Worm (Caenorhabditis elegans) whole organism, young adult: Measurements from ENCODE around the gene prdx-6.

ENCODE experiments used
- B0261.1 ChIP-seq: sonication (generic microtip); optimal IDR thresholded peaks from 2 replicates; lab custom pipeline; 2016; ENCODE audit warnings: mild to moderate bottlenecking, missing genetic modification characterization, moderate library complexity, missing compliant biosample characterization
- C06A6.2 ChIP-seq: fragments of 200-800 bp; sonication (Bioruptor generic); conservative IDR thresholded peaks from 2 replicates; pipeline ENCODE4 v1.3.6; 2022; ENCODE audit warnings: missing genetic modification characterization, missing compliant biosample characterization
- D2030.7 ChIP-seq: fragments of 200-800 bp; sonication (Bioruptor generic); IDR thresholded peaks from 2 replicates; pipeline ENCODE4 v1.3.6; 2022; ENCODE audit warnings: missing genetic modification reagents, missing genetic modification characterization, missing compliant biosample characterization
- F39B2.1 ChIP-seq: fragments of 200-800 bp; sonication (Bioruptor generic); IDR thresholded peaks from 2 replicates; pipeline ENCODE4 v1.3.6; 2022; ENCODE audit warnings: missing genetic modification reagents, missing genetic modification characterization, missing compliant biosample characterization
- F49E8.2 ChIP-seq: sonication (generic microtip); optimal IDR thresholded peaks from 3 replicates; lab custom pipeline; 2017; ENCODE audit warnings: missing genetic modification characterization, mild to moderate bottlenecking, missing compliant biosample characterization, antibody characterized with exemption, moderate library complexity; ENCODE audit not compliant: insufficient read depth
- F55B11.4 ChIP-seq: sonication (generic microtip); optimal IDR thresholded peaks from 2 replicates; lab custom pipeline; 2016; ENCODE audit warnings: missing compliant biosample characterization, missing genetic modification characterization, borderline replicate concordance; ENCODE audit not compliant: insufficient read depth
- T07F8.4 ChIP-seq: sonication (generic microtip); optimal IDR thresholded peaks from 2 replicates; lab custom pipeline; 2016; ENCODE audit warnings: mild to moderate bottlenecking, missing genetic modification characterization, moderate library complexity, missing compliant biosample characterization
- Y53G8AR.9 ChIP-seq: fragments of 200-800 bp; sonication (Bioruptor generic); conservative IDR thresholded peaks from 2 replicates; pipeline ENCODE4 v1.3.6; 2022; ENCODE audit warnings: missing genetic modification reagents, missing genetic modification characterization, missing compliant biosample characterization
- attf-6 ChIP-seq: fragments of 200-800 bp; sonication (Bioruptor generic); IDR thresholded peaks from 2 replicates; pipeline ENCODE4 v1.3.6; 2022; ENCODE audit warnings: missing genetic modification reagents, missing genetic modification characterization, missing compliant biosample characterization
- bed-2 ChIP-seq: fragments of 200-800 bp; sonication (Bioruptor generic); IDR thresholded peaks from 2 replicates; pipeline ENCODE4 v1.3.6; 2022; ENCODE audit warnings: missing genetic modification reagents, missing genetic modification characterization, missing compliant biosample characterization
- cebp-1 ChIP-seq, 2 experiments: fragments of 200-800 bp in 1 of 2; sonication (Bioruptor generic) in 1 of 2; sonication (generic microtip) in 1 of 2; IDR thresholded peaks in 1 of 2; optimal IDR thresholded peaks in 1 of 2; 2 replicates each; pipeline versions ENCODE4 v1.3.6 to Lab custom; 2017 to 2022; ENCODE audit warnings: missing compliant biosample characterization in 2 of 2, missing genetic modification characterization in 2 of 2, mild to moderate bottlenecking in 1 of 2, missing genetic modification reagents in 1 of 2, moderate library complexity in 1 of 2
- ceh-27 ChIP-seq: fragments of 200-800 bp; sonication (Bioruptor generic); optimal IDR thresholded peaks from 2 replicates; lab custom pipeline; 2018; ENCODE audit warnings: mild to moderate bottlenecking, missing genetic modification characterization, moderate library complexity, missing compliant biosample characterization
- ceh-58 ChIP-seq: fragments of 200-800 bp; sonication (Bioruptor generic); IDR thresholded peaks from 2 replicates; pipeline ENCODE4 v1.3.6; 2022; ENCODE audit warnings: missing genetic modification characterization, missing compliant biosample characterization
- ceh-79 ChIP-seq: sonication (generic microtip); optimal IDR thresholded peaks from 2 replicates; lab custom pipeline; 2017; ENCODE audit warnings: mild to moderate bottlenecking, missing genetic modification characterization, missing compliant biosample characterization
- chd-7 ChIP-seq: sonication (generic microtip); optimal IDR thresholded peaks from 2 replicates; lab custom pipeline; 2016; ENCODE audit warnings: mild to moderate bottlenecking, missing genetic modification characterization, moderate library complexity, missing compliant biosample characterization
- dox-1 ChIP-seq: fragments of 200-800 bp; sonication (Bioruptor generic); IDR thresholded peaks from 2 replicates; pipeline ENCODE4 v1.3.6; 2022; ENCODE audit warnings: missing genetic modification reagents, missing genetic modification characterization, missing compliant biosample characterization
- ekl-4 ChIP-seq: fragments of 200-800 bp; sonication (Bioruptor generic); IDR thresholded peaks from 2 replicates; pipeline ENCODE4 v1.3.6; 2022; ENCODE audit warnings: missing genetic modification reagents, missing genetic modification characterization, missing compliant biosample characterization
- gei-17 ChIP-seq: fragments of 200-800 bp; sonication (Bioruptor generic); optimal IDR thresholded peaks from 2 replicates; lab custom pipeline; 2018; ENCODE audit warnings: mild to moderate bottlenecking, missing genetic modification characterization, missing compliant biosample characterization
- hmg-20 ChIP-seq: fragments of 200-800 bp; sonication (Bioruptor generic); IDR thresholded peaks from 2 replicates; pipeline ENCODE4 v1.3.6; 2022; ENCODE audit warnings: missing genetic modification reagents, missing genetic modification characterization, missing compliant biosample characterization
- hsf-1 ChIP-seq: fragments of 200-800 bp; sonication (Bioruptor generic); IDR thresholded peaks from 2 replicates; pipeline ENCODE4 v1.3.6; 2022; ENCODE audit warnings: missing genetic modification reagents, missing genetic modification characterization, missing compliant biosample characterization
- lag-1 ChIP-seq: fragments of 200-800 bp; sonication (Bioruptor generic); IDR thresholded peaks from 2 replicates; pipeline ENCODE4 v1.3.6; 2022; ENCODE audit warnings: missing genetic modification reagents, missing genetic modification characterization, missing compliant biosample characterization
- lin-26 ChIP-seq: fragments of 200-800 bp; sonication (Bioruptor generic); IDR thresholded peaks from 2 replicates; pipeline ENCODE4 v1.3.6; 2022; ENCODE audit warnings: missing genetic modification reagents, missing genetic modification characterization, missing compliant biosample characterization
- lsl-1 ChIP-seq: fragments of 200-800 bp; sonication (Bioruptor generic); optimal IDR thresholded peaks from 2 replicates; lab custom pipeline; 2018; ENCODE audit warnings: mild to moderate bottlenecking, missing genetic modification characterization, moderate library complexity, missing compliant biosample characterization
- madf-6 ChIP-seq: fragments of 200-800 bp; sonication (Bioruptor generic); IDR thresholded peaks from 2 replicates; pipeline ENCODE4 v1.3.6; 2022; ENCODE audit warnings: missing genetic modification reagents, missing genetic modification characterization, missing compliant biosample characterization
- mcd-1 ChIP-seq: fragments of 200-800 bp; sonication (Bioruptor generic); IDR thresholded peaks from 2 replicates; pipeline ENCODE4 v1.3.6; 2022; ENCODE audit warnings: missing genetic modification reagents, missing genetic modification characterization, missing compliant biosample characterization
- mel-28 ChIP-seq: sonication (generic microtip); optimal IDR thresholded peaks from 2 replicates; lab custom pipeline; 2016; ENCODE audit warnings: borderline replicate concordance, mild to moderate bottlenecking, missing genetic modification characterization, missing compliant biosample characterization
- nfya-2 ChIP-seq: fragments of 200-800 bp; sonication (Bioruptor generic); IDR thresholded peaks from 2 replicates; pipeline ENCODE4 v1.3.6; 2022; ENCODE audit warnings: missing genetic modification reagents, missing genetic modification characterization, missing compliant biosample characterization
- nfyb-1 ChIP-seq: fragments of 200-800 bp; sonication (Bioruptor generic); IDR thresholded peaks from 2 replicates; pipeline ENCODE4 v1.3.6; 2022; ENCODE audit warnings: missing genetic modification reagents, missing genetic modification characterization, missing compliant biosample characterization
- nhr-80 ChIP-seq: sonication (generic microtip); optimal IDR thresholded peaks from 2 replicates; lab custom pipeline; 2016; ENCODE audit warnings: missing genetic modification characterization, missing compliant biosample characterization
- pbrm-1 ChIP-seq: fragments of 200-800 bp; sonication (Bioruptor generic); IDR thresholded peaks from 2 replicates; pipeline ENCODE4 v1.3.6; 2022; ENCODE audit warnings: missing genetic modification reagents, missing genetic modification characterization, missing compliant biosample characterization
- rcor-1 ChIP-seq: fragments of 200-800 bp; sonication (Bioruptor generic); IDR thresholded peaks from 2 replicates; pipeline ENCODE4 v1.3.6; 2022; ENCODE audit warnings: missing genetic modification reagents, missing genetic modification characterization, missing compliant biosample characterization
- rec-8 ChIP-seq, 2 experiments: sonication (generic microtip); optimal IDR thresholded peaks; 2 replicates each; lab custom pipeline; 2016; ENCODE audit warnings: mild to moderate bottlenecking in 2 of 2, missing genetic modification characterization in 2 of 2, missing genetic modification reagents in 2 of 2, missing genotype in 2 of 2, missing biosample characterization in 1 of 2, missing compliant biosample characterization in 1 of 2, moderate library complexity in 1 of 2
- rpc-1 ChIP-seq, 2 experiments: fragments of 150-350 bp in 1 of 2; sonication (generic microtip) in 1 of 2; optimal IDR thresholded peaks; 2 replicates each; lab custom pipeline; 2014 to 2018; ENCODE audit warnings: missing biosample characterization in 1 of 2, missing genetic modification characterization in 1 of 2, missing genetic modification reagents in 1 of 2, missing genotype in 1 of 2
- snpc-3.4 ChIP-seq: sonication (generic microtip); optimal IDR thresholded peaks from 2 replicates; lab custom pipeline; 2017; ENCODE audit warnings: missing genetic modification characterization, mild to moderate bottlenecking, missing compliant biosample characterization, antibody characterized with exemption, moderate library complexity, missing genotype, missing genetic modification reagents
- tbp1 ChIP-seq: fragments of 200-800 bp; sonication (Bioruptor generic); optimal IDR thresholded peaks from 2 replicates; lab custom pipeline; 2018; ENCODE audit warnings: mild to moderate bottlenecking, missing genetic modification characterization, missing compliant biosample characterization
- tbx-9 ChIP-seq: sonication (generic microtip); optimal IDR thresholded peaks from 2 replicates; lab custom pipeline; 2016; ENCODE audit warnings: borderline replicate concordance, missing genetic modification characterization, inconsistent platforms, missing compliant biosample characterization
- zim-3 ChIP-seq: sonication (generic microtip); optimal IDR thresholded peaks from 2 replicates; lab custom pipeline; 2017; ENCODE audit warnings: mild to moderate bottlenecking, missing genetic modification characterization, moderate library complexity, missing compliant biosample characterization
- ztf-26 ChIP-seq: sonication (generic microtip); optimal IDR thresholded peaks from 2 replicates; lab custom pipeline; 2017; ENCODE audit warnings: missing genetic modification characterization, missing compliant biosample characterization
- ztf-6 ChIP-seq: fragments of 200-800 bp; sonication (Bioruptor generic); IDR thresholded peaks from 2 replicates; pipeline ENCODE4 v1.3.6; 2022; ENCODE audit warnings: missing genetic modification reagents, missing genetic modification characterization, missing compliant biosample characterization

The prdx-6 gene

ce11 chrIV:192046-192445 lies 26.3 kb upstream of the prdx-6 start, which contains the start of gene Y38C1AA.12 (continued):
- TF ChIP-seq tbx-9 (tag; lab: Kevin White, UChicago), result no peak
- TF ChIP-seq snpc-3.4, result peak; percentile 8
- TF ChIP-seq rcor-1, result peak; percentile 64
- no peak for TF ChIP-seq F49E8.2 (tag; lab: Kevin White, UChicago)
- peak; percentile 65; the same call in 1 of the 2 replicates for TF ChIP-seq madf-6 (GFP tag; lab: Robert Waterston, UW)

ce11 chrIV:194442-194841 lies 23.9 kb upstream of the prdx-6 start, which contains the start of gene csn-3:
Gene csn-3 (plus strand): TSS chrIV:194742.
- TF ChIP-seq attf-6 (GFP tag; lab: Robert Waterston, UW), result no peak
- TF ChIP-seq tbp1 (GFP tag; lab: Kevin White, UChicago), result no peak
- no peak for TF ChIP-seq rec-8 (tag; optimal IDR thresholded peaks at IDR 0.05; lab: Kevin White, UChicago)
- no peak for TF ChIP-seq ztf-6 (GFP tag; lab: Robert Waterston, UW)
- no peak for TF ChIP-seq bed-2 (GFP tag; lab: Robert Waterston, UW)
- no peak for TF ChIP-seq lin-26
- TF ChIP-seq ceh-58 (GFP tag; lab: Robert Waterston, UW), result no peak
- no peak for TF ChIP-seq cebp-1 (GFP tag; IDR thresholded peaks at IDR 0.05; lab: Robert Waterston, UW)
- no peak for TF ChIP-seq cebp-1 (tag; optimal IDR thresholded peaks at IDR 0.05; lab: Kevin White, UChicago)
- no peak for TF ChIP-seq chd-7 (tag; lab: Kevin White, UChicago)
- TF ChIP-seq D2030.7 (GFP tag; lab: Robert Waterston, UW), result no peak
- TF ChIP-seq rpc-1 (optimal IDR thresholded peaks at IDR 0.05; lab: Kevin White, UChicago), result no peak
- TF ChIP-seq rpc-1 (tag; optimal IDR thresholded peaks at IDR 0.05; lab: Kevin White, UChicago), result no peak
- no peak for TF ChIP-seq pbrm-1 (GFP tag; lab: Robert Waterston, UW)
- no peak for TF ChIP-seq hmg-20
- no peak for TF ChIP-seq ceh-79 (tag; lab: Kevin White, UChicago)
- no peak for TF ChIP-seq nfya-2 (GFP tag; lab: Robert Waterston, UW)
- TF ChIP-seq ceh-27, result no peak
- TF ChIP-seq, all 124 proteins: peak for 0

DNA sequence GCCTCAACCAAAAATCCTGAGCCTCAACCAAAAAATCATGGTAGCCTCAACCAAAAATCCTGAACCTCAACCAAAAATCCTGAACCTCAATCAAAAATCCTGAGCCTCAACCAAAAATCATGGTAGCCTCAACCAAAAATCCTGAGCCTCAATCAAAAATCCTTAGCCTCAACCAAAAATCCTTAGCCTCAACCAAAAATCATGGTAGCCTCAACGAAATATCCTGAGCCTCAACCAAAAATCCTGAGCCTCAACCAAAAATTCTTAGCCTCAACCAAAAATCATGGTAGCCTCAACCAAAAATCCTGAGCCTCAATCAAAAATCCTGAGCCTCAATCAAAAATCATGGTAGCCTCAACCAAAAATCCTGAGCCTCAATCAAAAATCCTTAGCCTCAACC lies 22.7 kb upstream of the prdx-6 start:
- TF ChIP-seq ekl-4 (GFP tag; lab: Robert Waterston, UW) (peak; percentile 37; the same call in 1 of the 2 replicates), mcd-1 (GFP tag; lab: Robert Waterston, UW) (0 out of 2 replicates have a peak, but pooled peaks have one; percentile 39), dox-1 (GFP tag; lab: Robert Waterston, UW) (peak; percentile 78), rcor-1 (0 out of 2 replicates have a peak, but pooled peaks have one; percentile 25), hsf-1 (GFP tag; lab: Robert Waterston, UW) (0 out of 2 replicates have a peak, but pooled peaks have one; percentile 26), attf-6 (GFP tag; lab: Robert Waterston, UW) (peak; percentile 56; the same call in 1 of the 2 replicates), D2030.7 (GFP tag; lab: Robert Waterston, UW) (peak; percentile 68; the same call in 1 of the 2 replicates), madf-6 (GFP tag; lab: Robert Waterston, UW) (peak; percentile 39; the same call in 1 of the 2 replicates), lsl-1 (peak; percentile 4), zim-3 (peak; percentile 100)

ce11 chrIV:202921-203652 lies 15.3 kb upstream of the prdx-6 start, which contains the start of gene gfrp-1:
Gene gfrp-1 (plus strand): TSS chrIV:203602.
- TF ChIP-seq ztf-26 (tag; lab: Kevin White, UChicago) (no peak), F39B2.1 (no peak), T07F8.4 (tag; lab: Kevin White, UChicago) (no peak), F49E8.2 (tag; lab: Kevin White, UChicago) (no peak), Y53G8AR.9 (GFP tag; lab: Robert Waterston, UW) (no peak), lsl-1 (no peak), zim-3 (no peak), nfyb-1 (GFP tag; lab: Robert Waterston, UW) (no peak), lag-1 (GFP tag; lab: Robert Waterston, UW) (no peak), F55B11.4 (tag; lab: Kevin White, UChicago) (no peak), gei-17 (GFP tag; lab: Kevin White, UChicago) (no peak), B0261.1 (no peak), nhr-80 (tag; lab: Kevin White, UChicago) (no peak), attf-6 (GFP tag; lab: Robert Waterston, UW) (no peak), mel-28 (tag; lab: Kevin White, UChicago) (no peak), C06A6.2 (GFP tag; lab: Robert Waterston, UW) (no peak), ceh-79 (tag; lab: Kevin White, UChicago) (no peak), pbrm-1 (GFP tag; lab: Robert Waterston, UW) (no peak)
- TF ChIP-seq, all 124 proteins: peak for 0
